Worm (Caenorhabditis elegans): Measurements from ENCODE around the gene ubc-7.

Gene ubc-7

ce11 chrIII:9651871-9652270 lies 20.9 kb upstream of the ubc-7 start, which contains the start of gene C15H7.3:
TSS of gene C15H7.3 (minus strand) at chrIII:9651971.
- TF ChIP-seq W03F9.2 (tag; optimal IDR thresholded peaks at IDR 0.05) (no peak), dao-5 (tag; optimal IDR thresholded peaks at IDR 0.05) (no peak), him-1 (tag; optimal IDR thresholded peaks at IDR 0.05) (no peak)

ce11 chrIII:9646440-9647021 lies 15.6 kb upstream of the ubc-7 start:
- TF ChIP-seq W03F9.2 (tag; optimal IDR thresholded peaks at IDR 0.05) = no peak
- TF ChIP-seq dao-5 (tag; optimal IDR thresholded peaks at IDR 0.05) = no peak
- no peak for TF ChIP-seq him-1 (tag; optimal IDR thresholded peaks at IDR 0.05)

ce11 chrIII:9645099-9645498 lies 14.1 kb upstream of the ubc-7 start:
- TF ChIP-seq him-1 (tag; optimal IDR thresholded peaks at IDR 0.05) = no peak

- TF ChIP-seq W03F9.2 (tag; optimal IDR thresholded peaks at IDR 0.05) (no peak), dao-5 (tag; optimal IDR thresholded peaks at IDR 0.05) (no peak), him-1 (tag; optimal IDR thresholded peaks at IDR 0.05) (no peak)
These were observed 11.1 kb upstream of the ubc-7 start for ce11 chrIII:9642110-9642509.

- TF ChIP-seq dao-5 (tag; optimal IDR thresholded peaks at IDR 0.05) = no peak
- no peak for TF ChIP-seq W03F9.2 (tag; optimal IDR thresholded peaks at IDR 0.05)
- TF ChIP-seq him-1 (tag; optimal IDR thresholded peaks at IDR 0.05) = no peak
These were observed 8.5 kb upstream of the ubc-7 start for ce11 chrIII:9639281-9640050.

- TF ChIP-seq dao-5 (tag; optimal IDR thresholded peaks at IDR 0.05) (no peak), W03F9.2 (tag; optimal IDR thresholded peaks at IDR 0.05) (no peak), him-1 (tag; optimal IDR thresholded peaks at IDR 0.05) (no peak)
These were observed 7.3 kb upstream of the ubc-7 start for ce11 chrIII:9638159-9638754.

ce11 chrIII:9637016-9637415 lies 6.0 kb upstream of the ubc-7 start, which contains the start of gene gei-13:
TSS of gene gei-13 (minus strand) at chrIII:9637116.
- no peak for TF ChIP-seq him-1 (tag; optimal IDR thresholded peaks at IDR 0.05)
- TF ChIP-seq W03F9.2 (tag; optimal IDR thresholded peaks at IDR 0.05) = no peak
- TF ChIP-seq dao-5 (tag; optimal IDR thresholded peaks at IDR 0.05) = no peak

- TF ChIP-seq him-1 (tag; optimal IDR thresholded peaks at IDR 0.05) = no peak
- TF ChIP-seq W03F9.2 (tag; optimal IDR thresholded peaks at IDR 0.05) = peak; percentile 74
- no peak for TF ChIP-seq dao-5 (tag; optimal IDR thresholded peaks at IDR 0.05)
These were observed 1.1 kb downstream of the ubc-7 start, which contains the start of gene rpac-19 for ce11 chrIII:9629855-9630254. TSS of gene rpac-19 (minus strand) at chrIII:9629885.

ce11 chrIII:9629054-9629453 lies 1.9 kb downstream of the ubc-7 start, which contains the start of gene tbg-1:
TSS of gene tbg-1 (minus strand) at chrIII:9629154.
- TF ChIP-seq dao-5 (tag; optimal IDR thresholded peaks at IDR 0.05) = no peak
- TF ChIP-seq him-1 (tag; optimal IDR thresholded peaks at IDR 0.05) = no peak
- TF ChIP-seq W03F9.2 (tag; optimal IDR thresholded peaks at IDR 0.05) = no peak

- TF ChIP-seq dao-5 (tag; optimal IDR thresholded peaks at IDR 0.05) (no peak), him-1 (tag; optimal IDR thresholded peaks at IDR 0.05) (no peak), W03F9.2 (tag; optimal IDR thresholded peaks at IDR 0.05) (no peak)
These were observed 4.4 kb downstream of the ubc-7 start for ce11 chrIII:9626602-9627001.

- TF ChIP-seq him-1 (tag; optimal IDR thresholded peaks at IDR 0.05) (no peak), dao-5 (tag; optimal IDR thresholded peaks at IDR 0.05) (no peak), W03F9.2 (tag; optimal IDR thresholded peaks at IDR 0.05) (no peak)
These were observed 7.5 kb downstream of the ubc-7 start for ce11 chrIII:9623460-9623859.

ce11 chrIII:9621840-9622525 lies 9.0 kb downstream of the ubc-7 start:
- no peak for TF ChIP-seq W03F9.2 (tag; optimal IDR thresholded peaks at IDR 0.05)

- no peak for TF ChIP-seq dao-5 (tag; optimal IDR thresholded peaks at IDR 0.05)
- TF ChIP-seq him-1 (tag; optimal IDR thresholded peaks at IDR 0.05) = no peak
- no peak for TF ChIP-seq W03F9.2 (tag; optimal IDR thresholded peaks at IDR 0.05)
These were observed 10.8 kb downstream of the ubc-7 start for ce11 chrIII:9620148-9620547.
